Worm (Caenorhabditis elegans): ENCODE data around the gene bra-2.

Gene bra-2

DNA sequence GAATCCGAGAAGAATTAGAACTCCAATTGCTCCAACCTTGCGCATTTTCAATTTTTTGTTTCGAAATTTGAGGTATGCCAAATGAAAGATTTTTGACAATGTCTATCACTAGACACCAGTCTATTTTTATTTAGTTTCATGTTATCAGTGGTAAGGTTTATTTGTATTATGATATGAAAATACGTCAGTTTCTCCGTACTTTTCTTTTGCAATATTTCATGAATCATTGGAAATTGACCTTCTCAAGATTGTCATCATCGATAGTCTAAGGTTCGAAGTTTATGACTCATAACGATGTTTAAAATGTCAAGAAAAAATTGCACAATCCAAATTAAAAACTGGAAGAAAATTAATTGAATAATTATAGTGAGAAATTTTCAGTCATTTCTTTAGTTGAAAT is 37.6 kb upstream of the bra-2 start, which contains the start of gene clc-19:
clc-19 (minus strand) TSS at position 135 of the 400 bp plus-strand sequence.
- TF ChIP-seq fos-1 (tag; optimal IDR thresholded peaks at IDR 0.05) (peak; percentile 88), lsy-2 (tag; optimal IDR thresholded peaks at IDR 0.05) (no peak), mbf-1 (tag; optimal IDR thresholded peaks at IDR 0.05) (no peak), skn-1 (tag; optimal IDR thresholded peaks at IDR 0.05) (no peak)

DNA sequence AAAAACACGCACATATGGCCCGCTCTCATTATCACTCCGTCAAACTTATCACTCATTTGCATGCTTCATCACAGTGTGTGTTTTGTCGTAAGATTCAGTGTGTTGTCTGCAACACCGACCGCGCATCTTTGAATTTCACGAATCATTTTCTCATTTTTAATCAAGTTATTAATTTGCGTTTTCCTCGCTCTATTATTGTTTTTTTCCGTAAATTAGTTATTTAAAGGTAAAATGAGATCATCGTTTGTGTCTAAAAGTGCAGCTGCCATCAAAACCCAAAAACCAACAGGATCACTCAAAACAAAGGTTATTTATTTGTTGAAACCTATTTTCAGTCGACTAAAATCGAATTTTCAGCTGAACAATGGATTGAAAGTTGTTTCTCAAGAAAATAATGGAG is 31.4 kb upstream of the bra-2 start, which contains the start of the genes T24C4.5 and ucr-2.3:
T24C4.5 (minus strand) TSS at position 101 of the 400 bp plus-strand sequence.
ucr-2.3 (plus strand) TSS at position 227 of the 400 bp plus-strand sequence.
- TF ChIP-seq dmd-4 (tag; optimal IDR thresholded peaks at IDR 0.05) (no peak), sma-9 (GFP tag; optimal IDR thresholded peaks at IDR 0.05) (no peak), sma-9 (tag; optimal IDR thresholded peaks at IDR 0.05) (no peak), R02D3.7 (tag; optimal IDR thresholded peaks at IDR 0.05) (no peak), alr-1 (tag; optimal IDR thresholded peaks at IDR 0.05) (no peak), nhr-77 (tag; optimal IDR thresholded peaks at IDR 0.05) (no peak), ztf-11 (tag; optimal IDR thresholded peaks at IDR 0.05) (no peak)

ce11 chrIII:880840-881239 is 30.2 kb upstream of the bra-2 start:
- no peak for TF ChIP-seq lin-11 (tag; optimal IDR thresholded peaks at IDR 0.05)
- TF ChIP-seq ztf-1 (GFP tag; conservative IDR thresholded peaks at IDR 0.05), result no peak
- TF ChIP-seq nhr-25 (tag; optimal IDR thresholded peaks at IDR 0.05), result no peak
- no peak for TF ChIP-seq lin-13 (GFP tag; optimal IDR thresholded peaks at IDR 0.05)
- TF ChIP-seq lin-39 (tag; optimal IDR thresholded peaks at IDR 0.05), result no peak
- no peak for TF ChIP-seq nhr-12 (tag; optimal IDR thresholded peaks at IDR 0.05)
- no peak for TF ChIP-seq peb-1 (tag; optimal IDR thresholded peaks at IDR 0.05)
- no peak for TF ChIP-seq nhr-11 (tag; optimal IDR thresholded peaks at IDR 0.05)
- no peak for TF ChIP-seq C34F6.9 (tag; optimal IDR thresholded peaks at IDR 0.05)
- TF ChIP-seq nhr-10 (tag; optimal IDR thresholded peaks at IDR 0.05), result no peak
- TF ChIP-seq ztf-11 (tag; optimal IDR thresholded peaks at IDR 0.05), result no peak
- no peak for TF ChIP-seq unc-39 (tag; optimal IDR thresholded peaks at IDR 0.05)
- TF ChIP-seq lsy-2 (tag; optimal IDR thresholded peaks at IDR 0.05), result no peak

ce11 chrIII:881460-881859 is 29.6 kb upstream of the bra-2 start:
- no peak for TF ChIP-seq skn-1 (tag; optimal IDR thresholded peaks at IDR 0.05)
- no peak for TF ChIP-seq peb-1 (tag; optimal IDR thresholded peaks at IDR 0.05)
- no peak for TF ChIP-seq F13H6.1 (tag; optimal IDR thresholded peaks at IDR 0.05)
- no peak for TF ChIP-seq ztf-1 (GFP tag; conservative IDR thresholded peaks at IDR 0.05)
- no peak for TF ChIP-seq C34F6.9 (tag; optimal IDR thresholded peaks at IDR 0.05)
- TF ChIP-seq gmeb-1 (tag; optimal IDR thresholded peaks at IDR 0.05), result no peak
- TF ChIP-seq snpc-4 (tag; optimal IDR thresholded peaks at IDR 0.05), result no peak
- no peak for TF ChIP-seq elt-1 (tag; optimal IDR thresholded peaks at IDR 0.05)
- TF ChIP-seq nhr-237 (tag; optimal IDR thresholded peaks at IDR 0.05), result no peak
- no peak for TF ChIP-seq lin-13 (GFP tag; optimal IDR thresholded peaks at IDR 0.05)
- no peak for TF ChIP-seq unc-39 (tag; optimal IDR thresholded peaks at IDR 0.05)
- no peak for TF ChIP-seq nhr-23 (tag; optimal IDR thresholded peaks at IDR 0.05)
- no peak for TF ChIP-seq ceh-16 (tag; optimal IDR thresholded peaks at IDR 0.05)
- no peak for TF ChIP-seq egl-27 (tag; optimal IDR thresholded peaks at IDR 0.05)
- TF ChIP-seq ztf-11 (tag; optimal IDR thresholded peaks at IDR 0.05), result no peak
- TF ChIP-seq nhr-129 (tag; optimal IDR thresholded peaks at IDR 0.05), result no peak
- TF ChIP-seq zag-1 (tag; optimal IDR thresholded peaks at IDR 0.05), result no peak
- TF ChIP-seq blmp-1 (tag; optimal IDR thresholded peaks at IDR 0.05; ENCODE audit: insufficient read depth), result no peak
- no peak for TF ChIP-seq mdl-1 (tag; optimal IDR thresholded peaks at IDR 0.05)
- no peak for TF ChIP-seq R02D3.7 (tag; optimal IDR thresholded peaks at IDR 0.05)

- TF ChIP-seq ztf-11 (tag; optimal IDR thresholded peaks at IDR 0.05), result no peak
- TF ChIP-seq nhr-25 (tag; optimal IDR thresholded peaks at IDR 0.05), result no peak
These were observed 27.5 kb upstream of the bra-2 start for ce11 chrIII:883595-883994.

DNA sequence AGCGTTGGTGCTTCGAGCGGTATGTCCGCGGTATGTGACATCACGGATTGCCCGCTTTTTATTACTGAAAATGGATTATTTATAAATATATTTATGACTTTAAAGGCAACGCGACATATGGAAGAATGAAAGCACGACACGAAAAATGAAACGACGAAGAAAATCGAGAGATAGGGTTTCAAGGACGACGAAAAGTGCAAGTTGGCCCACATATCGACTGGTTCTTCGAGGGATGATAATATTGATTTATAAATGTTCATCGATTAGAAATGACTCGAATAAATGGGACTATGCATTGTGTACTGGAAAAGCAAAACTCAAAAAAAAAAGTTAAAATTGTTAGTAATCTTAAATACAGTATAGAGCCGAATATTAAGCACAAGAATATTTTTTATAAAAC is 24.3 kb upstream of the bra-2 start, which contains the start of gene zer-1:
zer-1 (minus strand) TSS at position 68 of the 400 bp plus-strand sequence.
- TF ChIP-seq sma-9 (GFP tag; optimal IDR thresholded peaks at IDR 0.05), result no peak
- TF ChIP-seq sma-9 (tag; optimal IDR thresholded peaks at IDR 0.05), result no peak
- TF ChIP-seq crh-2 (tag; optimal IDR thresholded peaks at IDR 0.05), result peak; percentile 8
- TF ChIP-seq blmp-1 (tag; optimal IDR thresholded peaks at IDR 0.05; ENCODE audit: insufficient read depth), result peak; percentile 67
